Fruit fly (Drosophila melanogaster) whole organism, embryonic: ENCODE results near the gene Paics.
A peak's percentile ranks its signal among the peaks of the same experiment; 100 is the strongest.

ENCODE experiments used
- Bgb ChIP-seq: fragments of 200-800 bp; sonication (Bioruptor generic); IDR thresholded peaks from 2 replicates; pipeline ENCODE4 v1.3.6; 2022; ENCODE audit warnings: missing biosample characterization, missing genetic modification characterization; ENCODE audit not compliant: partially characterized antibody
- CG11085 ChIP-seq: fragments of 200-800 bp; sonication (Bioruptor generic); IDR thresholded peaks from 2 replicates; pipeline ENCODE4 v1.3.6; 2022; ENCODE audit warnings: missing biosample characterization, missing genetic modification characterization
- CG12071 ChIP-seq: fragments of 200-800 bp; sonication (Bioruptor generic); optimal IDR thresholded peaks from 3 replicates; lab custom pipeline; 2018; ENCODE audit warnings: missing biosample characterization, mild to moderate bottlenecking, missing genetic modification characterization
- CG12104 ChIP-seq: fragments of 200-800 bp; sonication (Bioruptor generic); optimal IDR thresholded peaks from 3 replicates; lab custom pipeline; 2016; ENCODE audit warnings: missing biosample characterization, missing genetic modification characterization
- CG12659 ChIP-seq: fragments of 200-800 bp; sonication (Bioruptor generic); optimal IDR thresholded peaks from 3 replicates; lab custom pipeline; 2017; ENCODE audit warnings: mild to moderate bottlenecking, missing biosample characterization, missing genetic modification reagents, missing genetic modification characterization
- CG13123 ChIP-seq: fragments of 200-800 bp; sonication (Bioruptor generic); optimal IDR thresholded peaks from 2 replicates; lab custom pipeline; 2016; ENCODE audit warnings: missing biosample characterization, missing genetic modification characterization
- CG17385 ChIP-seq: fragments of 200-800 bp; sonication (Bioruptor generic); optimal IDR thresholded peaks from 3 replicates; lab custom pipeline; 2018; ENCODE audit warnings: missing biosample characterization, mild to moderate bottlenecking, missing genetic modification characterization
- CG2129 ChIP-seq: fragments of 200-800 bp; sonication (Bioruptor generic); IDR thresholded peaks from 2 replicates; pipeline ENCODE4 v1.3.6; 2022; ENCODE audit warnings: missing biosample characterization, missing genetic modification characterization; ENCODE audit not compliant: partially characterized antibody
- CG2889 ChIP-seq: fragments of 200-800 bp; sonication (Bioruptor generic); IDR thresholded peaks from 3 replicates; pipeline ENCODE4 v1.3.6; 2022; ENCODE audit warnings: missing biosample characterization, missing genetic modification characterization
- CG42726 ChIP-seq: fragments of 200-800 bp; sonication (Bioruptor generic); IDR thresholded peaks from 2 replicates; pipeline ENCODE4 v1.3.6; 2022; ENCODE audit warnings: missing biosample characterization, missing genetic modification characterization; ENCODE audit not compliant: partially characterized antibody
- CG5953 ChIP-seq: fragments of 200-800 bp; sonication (Bioruptor generic); IDR thresholded peaks from 2 replicates; pipeline ENCODE4 v1.3.6; 2022; ENCODE audit warnings: missing biosample characterization, missing genetic modification characterization
- CG6654 ChIP-seq: fragments of 200-800 bp; sonication (Bioruptor generic); optimal IDR thresholded peaks from 2 replicates; lab custom pipeline; 2017; ENCODE audit warnings: missing biosample characterization, mild to moderate bottlenecking, missing genetic modification characterization
- CG6765 ChIP-seq: fragments of 200-800 bp; sonication (Bioruptor generic); optimal IDR thresholded peaks from 3 replicates; lab custom pipeline; 2017; ENCODE audit warnings: missing biosample characterization, mild to moderate bottlenecking, missing genetic modification characterization
- CG7372 ChIP-seq: fragments of 200-800 bp; sonication (Bioruptor generic); IDR thresholded peaks from 2 replicates; pipeline ENCODE4 v1.3.6; 2022; ENCODE audit warnings: missing biosample characterization, missing genetic modification characterization
- CG7839 ChIP-seq: fragments of 200-800 bp; sonication (Bioruptor generic); optimal IDR thresholded peaks from 3 replicates; lab custom pipeline; 2018; ENCODE audit warnings: missing biosample characterization, mild to moderate bottlenecking, missing genetic modification characterization, moderate library complexity
- CG7928 ChIP-seq: fragments of 200-800 bp; sonication (Bioruptor generic); optimal IDR thresholded peaks from 2 replicates; lab custom pipeline; 2017; ENCODE audit warnings: missing biosample characterization, mild to moderate bottlenecking, missing genetic modification characterization
- CG8359 ChIP-seq: fragments of 200-800 bp; sonication (Bioruptor generic); optimal IDR thresholded peaks from 2 replicates; lab custom pipeline; 2017; ENCODE audit warnings: missing biosample characterization, mild to moderate bottlenecking, missing genetic modification characterization, borderline replicate concordance
- CG9876 ChIP-seq: fragments of 200-800 bp; sonication (Bioruptor generic); optimal IDR thresholded peaks from 2 replicates; lab custom pipeline; 2016; ENCODE audit warnings: missing biosample characterization, missing genetic modification characterization
- Camta ChIP-seq: fragments of 200-800 bp; sonication (Bioruptor generic); optimal IDR thresholded peaks from 2 replicates; lab custom pipeline; 2016; ENCODE audit warnings: missing biosample characterization, missing genetic modification characterization
- D ChIP-seq, 2 experiments: fragments of 200-800 bp in 1 of 2; fragments of >200 bp in 1 of 2; sonication (Bioruptor generic) in 1 of 2; optimal IDR thresholded peaks; 2 replicates in 1 of 2; 3 replicates in 1 of 2; lab custom pipeline; 2017; ENCODE audit warnings: mild to moderate bottlenecking in 1 of 2, missing biosample characterization in 1 of 2, missing genetic modification characterization in 1 of 2, missing genetic modification reagents in 1 of 2
- Doc3 ChIP-seq: fragments of 200-800 bp; sonication (Bioruptor generic); IDR thresholded peaks from 3 replicates; pipeline ENCODE4 v1.3.6; 2022; ENCODE audit warnings: missing biosample characterization, missing genetic modification characterization; ENCODE audit not compliant: partially characterized antibody
- Eip74EF ChIP-seq, 2 experiments: fragments of 200-800 bp in 1 of 2; fragments of >200 bp in 1 of 2; sonication (Bioruptor generic) in 1 of 2; optimal IDR thresholded peaks; 2 replicates each; lab custom pipeline; 2017 to 2019; ENCODE audit warnings: missing biosample characterization in 2 of 2, missing genetic modification characterization in 2 of 2, mild to moderate bottlenecking in 1 of 2, moderate library complexity in 1 of 2
- Hey ChIP-seq: fragments of 200-800 bp; sonication (Bioruptor generic); optimal IDR thresholded peaks from 3 replicates; lab custom pipeline; 2018; ENCODE audit warnings: missing biosample characterization, mild to moderate bottlenecking, missing genetic modification characterization
- Hmx ChIP-seq: fragments of 200-800 bp; sonication (Bioruptor generic); optimal IDR thresholded peaks from 2 replicates; lab custom pipeline; 2016; ENCODE audit warnings: missing biosample characterization, missing genetic modification characterization
- Mrtf ChIP-seq: fragments of 200-800 bp; sonication (Bioruptor generic); IDR thresholded peaks from 3 replicates; pipeline ENCODE4 v1.3.6; 2022; ENCODE audit warnings: missing biosample characterization, missing genetic modification characterization
- Myb ChIP-seq: fragments of 200-800 bp; sonication (Bioruptor generic); optimal IDR thresholded peaks from 2 replicates; lab custom pipeline; 2016; ENCODE audit warnings: missing biosample characterization, missing genetic modification characterization
- Oli ChIP-seq: fragments of 200-800 bp; sonication (Bioruptor generic); optimal IDR thresholded peaks from 2 replicates; lab custom pipeline; 2018; ENCODE audit warnings: missing biosample characterization, mild to moderate bottlenecking, missing genetic modification characterization, moderate library complexity
- Spps ChIP-seq: fragments of 200-800 bp; sonication (Bioruptor generic); optimal IDR thresholded peaks from 2 replicates; lab custom pipeline; 2018; ENCODE audit warnings: missing biosample characterization, mild to moderate bottlenecking, missing genetic modification characterization
- Ssrp ChIP-seq: fragments of 200-800 bp; sonication (Bioruptor generic); optimal IDR thresholded peaks from 2 replicates; lab custom pipeline; 2018; ENCODE audit warnings: missing biosample characterization, mild to moderate bottlenecking, missing genetic modification characterization, moderate library complexity
- Stat92E ChIP-seq, 3 experiments: fragments of >200 bp in 2 of 3; fragments of 200-800 bp in 1 of 3; sonication (Bioruptor generic) in 1 of 3; optimal IDR thresholded peaks; 2 replicates each; lab custom pipeline; 2017 to 2019; ENCODE audit warnings: missing biosample characterization in 3 of 3, missing genetic modification characterization in 3 of 3, mild to moderate bottlenecking in 1 of 3, moderate library complexity in 1 of 3
- btn ChIP-seq: fragments of 200-800 bp; sonication (Bioruptor generic); optimal IDR thresholded peaks from 2 replicates; lab custom pipeline; 2016; ENCODE audit warnings: missing biosample characterization, missing genetic modification characterization
- cg ChIP-seq: fragments of 200-800 bp; sonication (Bioruptor generic); optimal IDR thresholded peaks from 3 replicates; lab custom pipeline; 2019; ENCODE audit warnings: missing biosample characterization, mild to moderate bottlenecking, missing genetic modification characterization, moderate library complexity
- croc ChIP-seq: fragments of 200-800 bp; sonication (Bioruptor generic); conservative IDR thresholded peaks from 3 replicates; pipeline ENCODE4 v1.3.6; 2022; ENCODE audit warnings: missing biosample characterization, missing genetic modification characterization
- cwo ChIP-seq: fragments of 200-800 bp; sonication (Bioruptor generic); optimal IDR thresholded peaks from 3 replicates; lab custom pipeline; 2017; ENCODE audit warnings: missing biosample characterization, missing genetic modification characterization, mild to moderate bottlenecking, moderate library complexity, missing genetic modification reagents
- dimm ChIP-seq: fragments of 200-800 bp; sonication (Bioruptor generic); IDR thresholded peaks from 2 replicates; pipeline ENCODE4 v1.3.6; 2022; ENCODE audit warnings: missing biosample characterization, missing genetic modification characterization
- disco-r ChIP-seq: fragments of 200-800 bp; sonication (Bioruptor generic); optimal IDR thresholded peaks from 2 replicates; lab custom pipeline; 2016; ENCODE audit warnings: missing biosample characterization, missing genetic modification characterization
- exex ChIP-seq: fragments of 200-800 bp; sonication (Bioruptor generic); optimal IDR thresholded peaks from 4 replicates; lab custom pipeline; 2018; ENCODE audit warnings: missing biosample characterization, mild to moderate bottlenecking, missing genetic modification characterization, moderate library complexity
- fd64A ChIP-seq: fragments of 200-800 bp; sonication (Bioruptor generic); optimal IDR thresholded peaks from 3 replicates; lab custom pipeline; 2018; ENCODE audit warnings: missing biosample characterization, mild to moderate bottlenecking, missing genetic modification characterization
- gcm ChIP-seq: fragments of 200-800 bp; sonication (Bioruptor generic); optimal IDR thresholded peaks from 2 replicates; lab custom pipeline; 2019; ENCODE audit warnings: missing biosample characterization, mild to moderate bottlenecking, missing genetic modification characterization, moderate library complexity
- hb ChIP-seq: fragments of 200-800 bp; sonication (Bioruptor generic); IDR thresholded peaks from 3 replicates; pipeline ENCODE4 v1.3.6; 2022; ENCODE audit warnings: missing biosample characterization, missing genetic modification characterization; ENCODE audit not compliant: partially characterized antibody
- sc ChIP-seq, 3 experiments: fragments of >200 bp in 2 of 3; fragments of 200-800 bp in 1 of 3; sonication (Bioruptor generic) in 1 of 3; optimal IDR thresholded peaks; 2 replicates in 2 of 3; 3 replicates in 1 of 3; lab custom pipeline; 2017; ENCODE audit warnings: mild to moderate bottlenecking in 1 of 3, missing biosample characterization in 1 of 3, missing genetic modification characterization in 1 of 3, missing genetic modification reagents in 1 of 3
- sd ChIP-seq: fragments of 200-800 bp; sonication (Bioruptor generic); optimal IDR thresholded peaks from 3 replicates; lab custom pipeline; 2018; ENCODE audit warnings: missing biosample characterization, mild to moderate bottlenecking, missing genetic modification characterization, moderate library complexity
- tin ChIP-seq: fragments of 200-800 bp; sonication (Bioruptor generic); optimal IDR thresholded peaks from 3 replicates; lab custom pipeline; 2016; ENCODE audit warnings: missing biosample characterization, missing genetic modification characterization
- unpg ChIP-seq: fragments of 200-800 bp; sonication (Bioruptor generic); optimal IDR thresholded peaks from 3 replicates; lab custom pipeline; 2018; ENCODE audit warnings: missing biosample characterization, mild to moderate bottlenecking, missing genetic modification characterization, moderate library complexity
- vvl ChIP-seq: fragments of 200-800 bp; sonication (Bioruptor generic); IDR thresholded peaks from 2 replicates; pipeline ENCODE4 v1.3.6; 2022; ENCODE audit warnings: missing biosample characterization, missing genetic modification characterization
- zen2 ChIP-seq: fragments of 200-800 bp; sonication (Bioruptor generic); IDR thresholded peaks from 3 replicates; pipeline ENCODE4 v1.3.6; 2022; ENCODE audit warnings: missing biosample characterization, missing genetic modification characterization; ENCODE audit not compliant: partially characterized antibody

Paics gene

dm6 chrX:12750928-12751631 is 9.3 kb downstream of the Paics start (continued):
- peak; percentile 100 for TF ChIP-seq gcm (GFP tag; lab: Kevin White, UChicago)
- peak; percentile 96 for TF ChIP-seq CG6654
- TF ChIP-seq cg (GFP tag; lab: Kevin White, UChicago) = no peak
- peak; percentile 100 for TF ChIP-seq Mrtf (GFP tag; lab: Robert Waterston, UW)
- peak; percentile 99 for TF ChIP-seq CG12071 (GFP tag; lab: Kevin White, UChicago)
- peak; percentile 100 for TF ChIP-seq unpg
- peak; percentile 100 for TF ChIP-seq exex (tag; lab: Kevin White, UChicago)
- TF ChIP-seq btn (GFP tag; lab: Kevin White, UChicago) = peak; percentile 99
- no peak for TF ChIP-seq D (optimal IDR thresholded peaks at IDR 0.05; lab: Kevin White, UChicago)
- peak; percentile 100 for TF ChIP-seq D (GFP tag; optimal IDR thresholded peaks at IDR 0.05; lab: Kevin White, UChicago)
- peak; percentile 100 for TF ChIP-seq cwo
- peak; percentile 98 for TF ChIP-seq Spps (tag; lab: Kevin White, UChicago)
- peak; percentile 98 for TF ChIP-seq CG13123 (GFP tag; lab: Kevin White, UChicago)
- peak; percentile 98 for TF ChIP-seq dimm (GFP tag; lab: Robert Waterston, UW)
- TF ChIP-seq CG8359 (GFP tag; lab: Kevin White, UChicago) = peak; percentile 94
- peak; percentile 99 for TF ChIP-seq CG11085 (GFP tag; lab: Robert Waterston, UW)
- TF ChIP-seq CG2129 (GFP tag; lab: Robert Waterston, UW) = no peak
- TF ChIP-seq zen2 (GFP tag; lab: Robert Waterston, UW) = no peak
- peak; percentile 73; the same call in 2 of the 3 replicates for TF ChIP-seq hb (GFP tag; lab: Robert Waterston, UW)
- peak; percentile 100 for TF ChIP-seq Ssrp (tag; lab: Kevin White, UChicago)
- peak; percentile 98 for TF ChIP-seq Hey (tag; lab: Kevin White, UChicago)
- TF ChIP-seq CG5953 (GFP tag; lab: Robert Waterston, UW) = peak; percentile 99
- peak; percentile 100 for TF ChIP-seq CG6765
- peak; percentile 100 for TF ChIP-seq CG12659
- TF ChIP-seq CG7839 (tag; lab: Kevin White, UChicago) = peak; percentile 100
- TF ChIP-seq fd64A (GFP tag; lab: Kevin White, UChicago) = peak; percentile 87
- peak; percentile 100 for TF ChIP-seq CG9876 (GFP tag; lab: Kevin White, UChicago)
- peak; percentile 100 for TF ChIP-seq CG7372 (GFP tag; lab: Robert Waterston, UW)
- peak; percentile 100 for TF ChIP-seq Oli (tag; lab: Kevin White, UChicago)
- no peak for TF ChIP-seq sc (optimal IDR thresholded peaks at IDR 0.05; lab: Kevin White, UChicago)
- TF ChIP-seq sc (GFP tag; optimal IDR thresholded peaks at IDR 0.05; lab: Kevin White, UChicago) = peak; percentile 100
- TF ChIP-seq Eip74EF (GFP tag; optimal IDR thresholded peaks at IDR 0.05; lab: Kevin White, UChicago) = peak in 1 of 2 experiments; percentile 99
- TF ChIP-seq sd (tag; lab: Kevin White, UChicago) = peak; percentile 99
- peak; percentile 97 for TF ChIP-seq Myb (GFP tag; lab: Kevin White, UChicago)
- peak; percentile 99 for TF ChIP-seq croc (GFP tag; lab: Robert Waterston, UW)
- TF ChIP-seq CG2889 (GFP tag; lab: Robert Waterston, UW) = peak; percentile 100
- peak; percentile 99 for TF ChIP-seq vvl
- TF ChIP-seq CG12104 (GFP tag; lab: Kevin White, UChicago) = peak; percentile 100
- TF ChIP-seq Stat92E (GFP tag; optimal IDR thresholded peaks at IDR 0.05; lab: Kevin White, UChicago) = peak in 2 of 3 experiments; percentile 52 to 98
- TF ChIP-seq Doc3 (GFP tag; lab: Robert Waterston, UW) = no peak
- TF ChIP-seq CG42726 (GFP tag; lab: Robert Waterston, UW) = no peak
- peak; percentile 99 for TF ChIP-seq tin (GFP tag; lab: Kevin White, UChicago)
- TF ChIP-seq Hmx (GFP tag; lab: Kevin White, UChicago) = peak; percentile 98
- peak; percentile 100 for TF ChIP-seq CG17385
- TF ChIP-seq CG7928 (GFP tag; lab: Kevin White, UChicago) = peak; percentile 91
- TF ChIP-seq disco-r (GFP tag; lab: Kevin White, UChicago) = peak; percentile 100
- peak; percentile 100 for TF ChIP-seq Camta (GFP tag; lab: Kevin White, UChicago)
- TF ChIP-seq Bgb (GFP tag; lab: Robert Waterston, UW) = no peak
